Fruit fly (Drosophila melanogaster) S2 (cell line): ENCODE data around the gene Naglu.

Source experiments
- CG8478 ChIP-seq: fragments of >200 bp; optimal IDR thresholded peaks from 2 replicates; lab custom pipeline; 2018
- CTCF ChIP-seq, 2 experiments: fragments of >200 bp; optimal IDR thresholded peaks; 2 replicates each; lab custom pipeline; 2018

Naglu gene

DNA sequence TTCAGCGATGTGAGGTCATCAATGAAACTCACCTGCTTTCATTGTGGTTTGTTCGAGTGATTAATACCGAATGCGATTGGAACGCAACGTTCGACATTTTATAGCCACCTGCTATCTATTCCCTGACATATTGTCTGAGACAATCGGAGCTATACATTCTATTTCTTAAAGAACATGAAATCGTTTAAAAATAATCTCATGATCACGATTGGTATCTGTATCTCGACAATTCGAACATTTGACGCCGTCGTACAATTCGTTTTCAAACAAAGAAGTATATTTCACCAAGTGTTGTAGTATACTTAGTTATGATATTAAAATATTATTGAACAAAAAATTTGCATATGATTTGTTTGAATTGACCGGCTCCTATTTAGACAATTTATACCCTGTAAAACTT, 16.8 kb downstream of the Naglu start, which contains the start of gene Peritrophin-15b:
Peritrophin-15b (minus strand) TSS at position 101 of the 400 bp plus-strand sequence.
- no peak for TF ChIP-seq CG8478 (lab: Kevin White, UChicago)
- TF ChIP-seq CTCF (optimal IDR thresholded peaks at IDR 0.05; lab: Kevin White, UChicago): no peak

DNA sequence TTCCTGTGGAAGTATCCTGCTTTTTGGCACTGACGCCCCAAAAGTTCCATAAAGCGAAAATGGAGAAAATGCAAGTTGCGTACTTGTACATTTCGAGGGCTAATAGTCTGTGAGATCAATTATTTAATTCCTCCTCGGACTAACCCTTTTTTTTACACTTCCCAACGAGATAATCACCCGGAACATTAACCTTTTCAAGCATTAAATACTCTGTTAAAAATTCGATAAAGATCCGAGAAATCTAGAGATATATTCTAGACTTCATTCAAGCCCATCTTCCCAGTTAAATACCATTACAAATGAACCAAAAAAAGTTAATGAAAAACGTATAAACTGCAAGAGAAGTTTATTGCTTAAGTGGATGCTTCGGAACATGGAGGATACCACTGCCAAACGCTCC, 17.5 kb downstream of the Naglu start, which contains the start of gene lectin-29Ca:
lectin-29Ca (minus strand) TSS at position 101 of the 400 bp plus-strand sequence.
- no peak for TF ChIP-seq CG8478 (lab: Kevin White, UChicago)
- TF ChIP-seq CTCF (optimal IDR thresholded peaks at IDR 0.05; lab: Kevin White, UChicago): no peak

DNA sequence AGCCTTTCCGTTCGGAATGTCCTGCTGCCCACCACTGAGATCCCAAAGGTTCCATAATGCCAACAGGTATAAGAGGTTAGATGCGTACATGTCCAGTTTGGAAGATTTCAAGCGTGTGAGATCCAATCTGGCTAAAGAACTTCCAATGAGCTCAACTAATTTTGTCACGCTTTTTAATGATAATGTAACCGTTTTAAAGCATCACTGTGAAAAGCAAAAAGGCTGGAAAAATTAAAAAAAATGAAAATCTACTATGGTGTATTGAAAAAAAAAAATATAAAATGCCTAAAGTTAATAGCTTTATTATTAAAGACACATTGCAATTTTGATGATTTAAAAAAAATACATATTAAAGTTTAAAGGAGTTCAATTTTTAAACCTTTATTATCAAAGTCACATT, 18.5 kb downstream of the Naglu start, which contains the start of gene Acp29AB:
Acp29AB (minus strand) TSS at position 101 of the 400 bp plus-strand sequence.
- TF ChIP-seq CTCF (optimal IDR thresholded peaks at IDR 0.05; lab: Kevin White, UChicago) (no peak), CG8478 (lab: Kevin White, UChicago) (no peak)

DNA sequence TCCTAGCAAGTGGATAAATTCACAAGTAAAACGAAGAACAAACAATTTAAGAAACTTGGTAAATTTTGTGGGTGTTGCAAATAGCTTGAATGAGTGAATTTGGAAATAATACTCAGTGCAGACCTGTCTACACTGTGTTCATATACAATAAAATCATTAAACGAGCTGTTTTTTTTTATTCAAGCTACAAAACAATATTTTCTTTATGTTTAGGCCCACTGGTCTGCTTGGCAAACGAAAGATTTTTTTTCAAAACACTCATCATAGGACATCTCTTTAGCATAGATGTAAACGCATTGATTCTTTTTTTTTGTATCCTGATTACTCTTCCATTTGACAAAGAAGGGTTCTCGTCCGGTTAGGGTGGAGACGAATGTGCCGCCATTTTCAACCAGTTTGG, 19.4 kb downstream of the Naglu start, which contains the start of gene CG42820:
CG42820 (minus strand) TSS at position 101 of the 400 bp plus-strand sequence.
- TF ChIP-seq CG8478 (lab: Kevin White, UChicago) (no peak), CTCF (optimal IDR thresholded peaks at IDR 0.05; lab: Kevin White, UChicago) (no peak)

DNA sequence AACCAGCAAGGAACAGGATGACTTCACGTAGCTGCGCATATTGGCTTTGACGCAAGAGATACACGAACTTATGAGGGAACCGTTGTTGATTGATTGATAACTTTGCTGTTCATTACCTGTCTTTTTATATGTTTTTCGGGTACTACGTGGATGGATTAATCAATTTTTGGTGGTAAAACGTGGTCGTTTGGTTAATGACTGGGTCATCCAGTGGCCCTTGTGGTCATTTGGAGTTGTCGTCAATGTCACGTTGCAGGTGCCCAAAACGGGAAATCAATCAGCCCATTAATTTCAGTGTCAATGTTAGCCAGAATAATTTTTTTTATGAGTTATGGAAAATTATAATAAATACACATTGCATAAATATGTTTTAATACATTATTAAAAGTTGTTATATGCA, 22.4 kb downstream of the Naglu start, which contains the start of gene CG42819:
CG42819 (minus strand) TSS at position 101 of the 400 bp plus-strand sequence.
- TF ChIP-seq CG8478 (lab: Kevin White, UChicago): no peak
- TF ChIP-seq CTCF (optimal IDR thresholded peaks at IDR 0.05; lab: Kevin White, UChicago): no peak

DNA sequence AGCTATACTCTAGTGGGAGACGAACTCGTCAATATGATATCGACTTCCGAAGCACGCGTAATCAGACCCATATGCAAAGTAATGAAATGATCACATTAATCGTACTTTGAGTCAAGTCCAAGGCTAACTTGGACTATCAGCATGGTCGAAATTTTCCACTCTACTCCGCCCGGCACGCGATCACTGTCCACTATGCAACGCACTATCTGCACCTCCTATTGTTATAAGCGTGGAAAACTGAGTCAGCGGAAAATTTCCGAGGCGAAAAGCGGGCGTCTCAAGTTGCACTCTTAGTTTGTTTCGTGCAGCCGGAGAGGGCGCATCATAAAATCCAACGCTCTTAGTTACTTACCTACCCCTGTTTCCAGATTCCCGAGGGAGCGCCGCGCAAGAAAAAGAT, 25.8 kb downstream of the Naglu start:
- TF ChIP-seq CTCF (optimal IDR thresholded peaks at IDR 0.05; lab: Kevin White, UChicago): no peak
- TF ChIP-seq CG8478 (lab: Kevin White, UChicago): no peak

DNA sequence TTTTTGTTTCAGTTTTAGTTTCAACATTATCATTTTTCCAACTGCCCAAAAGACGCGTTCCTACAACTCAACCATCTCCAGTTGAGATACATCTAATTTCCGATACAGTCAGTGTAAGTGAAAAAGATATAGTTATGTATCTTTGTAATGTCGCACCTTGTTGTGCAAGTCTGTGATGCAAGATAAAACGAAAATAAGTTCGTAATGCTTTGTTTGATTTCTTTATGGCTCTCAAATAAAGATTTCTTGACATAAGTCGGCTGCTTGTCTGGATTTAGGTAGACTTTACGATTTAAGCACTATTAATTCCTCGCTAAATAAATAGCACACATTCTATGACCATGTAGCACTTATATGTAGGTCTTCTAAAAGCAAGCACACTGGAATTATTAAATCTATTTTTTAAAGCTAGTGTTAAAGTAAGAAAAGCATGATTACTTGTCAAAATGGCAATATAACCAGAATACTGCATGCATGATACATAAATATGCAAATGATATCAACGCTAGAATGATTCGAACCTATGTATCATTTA, 26.6 kb downstream of the Naglu start:
- TF ChIP-seq CTCF (optimal IDR thresholded peaks at IDR 0.05; lab: Kevin White, UChicago) (no peak), CG8478 (lab: Kevin White, UChicago) (no peak)

DNA sequence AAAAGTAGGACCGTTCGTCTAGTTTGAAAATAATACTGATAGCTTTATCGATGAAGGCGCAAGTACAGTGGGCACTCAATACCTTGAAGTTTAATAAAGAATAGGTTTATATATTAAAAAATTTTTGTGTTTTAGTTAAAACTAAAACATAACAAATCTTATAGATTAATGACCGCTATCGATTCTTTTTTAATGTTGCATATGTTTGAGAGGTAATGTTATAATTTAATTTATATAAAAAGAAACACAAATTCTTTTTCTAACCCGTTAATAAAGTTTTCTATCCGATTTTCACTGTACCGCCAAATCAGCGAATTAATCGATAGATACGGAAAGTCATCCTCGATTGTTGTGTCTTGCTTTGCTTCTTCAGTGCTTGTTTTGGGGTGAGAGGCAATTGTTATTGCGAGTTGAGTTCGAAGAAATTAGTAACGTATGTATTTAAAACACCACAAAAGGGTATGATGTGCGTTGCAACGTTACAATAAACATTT, 27.5 kb downstream of the Naglu start, which contains the start of the genes Dad1 and CG13384:
Dad1 (minus strand) TSS at position 30 of the 494 bp plus-strand sequence.
CG13384 (plus strand) TSS at position 348 of the 494 bp plus-strand sequence.
- TF ChIP-seq CTCF (optimal IDR thresholded peaks at IDR 0.05; lab: Kevin White, UChicago) (no peak), CG8478 (lab: Kevin White, UChicago) (no peak)

DNA sequence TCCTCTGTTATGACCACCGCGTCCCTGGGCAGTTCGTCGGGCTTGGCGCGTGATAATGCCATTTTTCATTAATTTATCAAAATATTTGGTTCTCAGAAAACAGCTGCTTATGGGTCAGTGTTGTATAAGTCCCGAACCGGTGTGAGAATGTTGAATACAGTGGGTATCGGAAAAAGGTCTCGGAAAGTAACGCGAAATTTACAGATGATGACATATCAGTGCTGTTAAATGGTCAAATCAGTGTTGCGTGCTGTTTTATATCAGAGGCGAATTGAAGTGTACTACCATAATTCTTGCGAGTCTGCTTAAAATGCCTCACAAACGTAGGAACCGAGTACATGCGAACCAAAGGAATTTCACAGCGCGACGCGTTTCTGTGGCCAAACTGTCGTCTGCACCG, 29.0 kb downstream of the Naglu start, which contains the start of the genes CG13392 and Rcd4:
CG13392 (minus strand) TSS at position 162 of the 400 bp plus-strand sequence.
Rcd4 (plus strand) TSS at position 216 of the 400 bp plus-strand sequence.
- TF ChIP-seq CG8478 (lab: Kevin White, UChicago) (no peak), CTCF (optimal IDR thresholded peaks at IDR 0.05; lab: Kevin White, UChicago) (no peak)

DNA sequence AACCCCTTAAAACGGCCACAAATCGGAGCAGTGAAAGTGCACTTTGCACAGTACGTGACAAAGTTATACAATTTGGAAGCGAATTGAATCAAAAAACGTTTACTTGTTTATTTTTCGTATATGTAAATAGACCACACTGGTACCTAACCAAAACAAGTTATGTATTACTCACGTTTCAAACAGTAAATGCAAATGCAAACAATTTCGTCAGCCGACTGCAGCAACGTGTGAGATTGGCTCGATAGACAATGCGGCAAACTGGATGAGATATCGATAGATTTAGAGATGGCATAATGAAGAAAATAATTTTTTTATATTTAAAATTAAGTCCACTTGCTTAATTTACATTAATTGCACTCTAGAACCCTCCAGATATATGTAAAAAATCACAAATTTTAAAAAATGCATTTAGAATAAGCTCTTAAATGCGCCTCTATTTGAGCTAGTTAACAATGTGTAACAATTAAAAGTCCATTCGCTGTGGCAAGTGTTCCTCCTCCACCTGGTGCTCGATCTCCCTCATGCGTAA, 30.1 kb downstream of the Naglu start, which contains the start of gene AlaRS:
AlaRS (minus strand) TSS at position 257 of the 529 bp plus-strand sequence.
- no peak for TF ChIP-seq CTCF (optimal IDR thresholded peaks at IDR 0.05; lab: Kevin White, UChicago)
- TF ChIP-seq CG8478 (lab: Kevin White, UChicago): no peak

- TF ChIP-seq CTCF (optimal IDR thresholded peaks at IDR 0.05; lab: Kevin White, UChicago) (no peak), CG8478 (lab: Kevin White, UChicago) (no peak)
Observed at dm6 chr2L:8376717-8377116, 35.0 kb downstream of the Naglu start, which contains the start of the genes CG13390 and CG17294. CG13390 (minus strand) TSS chr2L:8376797. CG17294 (plus strand) TSS chr2L:8377035.

DNA sequence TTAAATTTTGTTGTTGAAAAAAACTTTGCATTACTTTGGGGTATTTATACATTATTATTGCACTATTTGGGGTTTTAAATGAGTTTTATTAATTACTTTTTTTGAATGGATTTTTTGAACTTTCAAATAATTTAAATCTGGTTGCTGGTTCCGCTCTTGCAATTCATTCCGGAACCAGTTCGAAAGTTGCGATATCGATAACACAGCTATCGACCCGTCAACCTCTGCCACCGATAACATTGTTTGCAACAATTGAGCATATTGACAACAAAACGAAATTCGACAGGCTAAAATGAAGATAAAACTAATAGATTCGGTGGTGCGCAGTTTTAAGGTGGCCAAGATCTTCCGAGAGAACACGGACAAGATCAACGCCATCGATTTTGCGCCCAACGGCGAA, 37.4 kb downstream of the Naglu start, which contains the start of gene Wdr82:
Wdr82 (plus strand) TSS at position 227 of the 400 bp plus-strand sequence.
- TF ChIP-seq CTCF (optimal IDR thresholded peaks at IDR 0.05; lab: Kevin White, UChicago) (no peak), CG8478 (lab: Kevin White, UChicago) (no peak)

DNA sequence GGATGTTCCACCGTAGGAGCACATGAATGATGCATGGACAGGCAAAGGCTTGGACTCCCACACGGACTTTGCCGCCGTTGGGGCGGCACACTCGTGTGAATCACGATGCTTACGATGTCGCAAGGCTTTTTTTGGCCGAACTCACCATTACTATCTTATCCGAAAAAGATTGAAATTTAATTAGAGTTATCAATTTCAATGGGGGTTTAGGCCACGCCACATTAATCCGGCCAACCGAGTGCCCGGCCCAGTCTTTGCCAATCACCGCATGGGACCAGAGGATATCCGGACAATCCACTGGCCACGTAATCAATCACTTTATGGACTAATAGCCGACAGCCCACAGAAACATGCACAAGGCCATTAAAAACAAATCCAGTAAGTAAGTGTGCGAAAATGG, 39.4 kb downstream of the Naglu start:
- TF ChIP-seq CTCF (optimal IDR thresholded peaks at IDR 0.05; lab: Kevin White, UChicago) (no peak), CG8478 (lab: Kevin White, UChicago) (no peak)

dm6 chr2L:8371354-8371937, 40.2 kb downstream of the Naglu start:
- TF ChIP-seq CTCF (optimal IDR thresholded peaks at IDR 0.05; lab: Kevin White, UChicago) (no peak), CG8478 (lab: Kevin White, UChicago) (no peak)
